Worm (Caenorhabditis elegans): ENCODE measurements around the gene str-28.

Gene str-28

ce11 chrV:7437538-7437937, 35.2 kb downstream of the str-28 start, which contains the start of gene F25E5.9:
TSS of gene F25E5.9 (minus strand) at chrV:7437919.
- TF ChIP-seq ahr-1 (tag; optimal IDR thresholded peaks at IDR 0.05) (no peak), ceh-14 (tag; optimal IDR thresholded peaks at IDR 0.05) (no peak), fkh-6 (tag; optimal IDR thresholded peaks at IDR 0.05) (no peak), tbx-2 (tag; optimal IDR thresholded peaks at IDR 0.05) (no peak), npax-4 (tag; optimal IDR thresholded peaks at IDR 0.05) (no peak), fkh-10 (GFP tag; optimal IDR thresholded peaks at IDR 0.05) (no peak), ceh-30 (tag; optimal IDR thresholded peaks at IDR 0.05) (no peak), pag-3 (tag; optimal IDR thresholded peaks at IDR 0.05; ENCODE audit: borderline replicate concordance) (no peak), ceh-9 (tag; optimal IDR thresholded peaks at IDR 0.05) (no peak), C38D4.7 (GFP tag; optimal IDR thresholded peaks at IDR 0.05) (no peak), zip-5 (tag; optimal IDR thresholded peaks at IDR 0.05) (no peak), T23F11.4 (GFP tag; optimal IDR thresholded peaks at IDR 0.05) (no peak), ceh-6 (GFP tag; optimal IDR thresholded peaks at IDR 0.05) (no peak), ceh-48 (tag; optimal IDR thresholded peaks at IDR 0.05) (no peak), gmeb-2 (tag; optimal IDR thresholded peaks at IDR 0.05) (no peak), hlh-13 (GFP tag; optimal IDR thresholded peaks at IDR 0.05) (no peak), K09A11.1 (tag; optimal IDR thresholded peaks at IDR 0.05; ENCODE audit: insufficient read depth) (no peak), ceh-24 (tag; optimal IDR thresholded peaks at IDR 0.05) (no peak), ama-1 (optimal IDR thresholded peaks at IDR 0.05) (no peak), sox-4 (tag; optimal IDR thresholded peaks at IDR 0.05) (no peak)

- TF ChIP-seq ceh-48 (tag; optimal IDR thresholded peaks at IDR 0.05), result no peak
- TF ChIP-seq nhr-11 (tag; optimal IDR thresholded peaks at IDR 0.05), result no peak
- no peak for TF ChIP-seq F13H6.1 (tag; optimal IDR thresholded peaks at IDR 0.05)
- TF ChIP-seq eyg-1 (tag; optimal IDR thresholded peaks at IDR 0.05), result no peak
- TF ChIP-seq pax-1 (tag; optimal IDR thresholded peaks at IDR 0.05), result no peak
- no peak for TF ChIP-seq dmd-4 (tag; optimal IDR thresholded peaks at IDR 0.05; ENCODE audit: borderline replicate concordance)
Measured at ce11 chrV:7436911-7437310, 35.8 kb downstream of the str-28 start.

- TF ChIP-seq Y22D7AL.16 (tag; optimal IDR thresholded peaks at IDR 0.05) (no peak), sdc-2 (tag; optimal IDR thresholded peaks at IDR 0.05) (no peak), ceh-34 (tag; optimal IDR thresholded peaks at IDR 0.05) (no peak), lim-6 (tag; optimal IDR thresholded peaks at IDR 0.05) (no peak), tbx-2 (tag; optimal IDR thresholded peaks at IDR 0.05) (no peak), C38D4.7 (GFP tag; optimal IDR thresholded peaks at IDR 0.05) (no peak), dmd-4 (tag; optimal IDR thresholded peaks at IDR 0.05; ENCODE audit: borderline replicate concordance) (no peak), K02D7.2 (tag; optimal IDR thresholded peaks at IDR 0.05) (no peak), unc-55 (GFP tag; optimal IDR thresholded peaks at IDR 0.05) (no peak), nhr-11 (tag; optimal IDR thresholded peaks at IDR 0.05) (no peak), C08G9.2 (tag; optimal IDR thresholded peaks at IDR 0.05) (no peak)
Measured at ce11 chrV:7436509-7436908, 36.2 kb downstream of the str-28 start.

ce11 chrV:7435376-7436204, 37.1 kb downstream of the str-28 start, which contains the start of the genes ddo-2 and F25E5.8:
TSS of gene ddo-2 (minus strand) at chrV:7435705.
TSS of gene F25E5.8 (plus strand) at chrV:7435930.
- no peak for TF ChIP-seq ztf-16 (tag; optimal IDR thresholded peaks at IDR 0.05)
- no peak for TF ChIP-seq ceh-48 (tag; optimal IDR thresholded peaks at IDR 0.05)
- no peak for TF ChIP-seq pros-1 (tag; optimal IDR thresholded peaks at IDR 0.05)
- TF ChIP-seq ceh-19 (GFP tag; optimal IDR thresholded peaks at IDR 0.05), result no peak
- TF ChIP-seq ceh-45 (GFP tag; IDR thresholded peaks at IDR 0.05), result no peak
- TF ChIP-seq pax-1 (tag; optimal IDR thresholded peaks at IDR 0.05), result no peak
- no peak for TF ChIP-seq ceh-34 (tag; optimal IDR thresholded peaks at IDR 0.05)
- no peak for TF ChIP-seq gmeb-2 (tag; optimal IDR thresholded peaks at IDR 0.05)
- no peak for TF ChIP-seq odd-2 (tag; optimal IDR thresholded peaks at IDR 0.05)
- TF ChIP-seq hlh-30 (tag; optimal IDR thresholded peaks at IDR 0.05; ENCODE audit: insufficient read depth), result no peak
- TF ChIP-seq elt-2 (tag; optimal IDR thresholded peaks at IDR 0.05), result no peak
- no peak for TF ChIP-seq unc-86 (tag; optimal IDR thresholded peaks at IDR 0.05)
